Worm (Caenorhabditis elegans) whole organism, L1 larva: ENCODE data around the gene F11A5.15.

ENCODE experiments used
- ceh-90 ChIP-seq: sonication (generic microtip); optimal IDR thresholded peaks from 2 replicates; lab custom pipeline; 2016; ENCODE audit warnings: missing genetic modification characterization, missing compliant biosample characterization
- egl-27 ChIP-seq, 2 experiments: fragments of 150-350 bp in 1 of 2; sonication (generic microtip); optimal IDR thresholded peaks; 3 replicates each; lab custom pipeline; 2017 to 2018; ENCODE audit warnings: missing biosample characterization in 2 of 2, missing genetic modification characterization in 2 of 2, missing genetic modification reagents in 2 of 2
- hpl-2 ChIP-seq: fragments of 150-350 bp; optimal IDR thresholded peaks from 2 replicates; lab custom pipeline; 2014; ENCODE audit warnings: missing biosample characterization, missing genetic modification reagents, missing genetic modification characterization
- isw-1 ChIP-seq: fragments of 200-800 bp; sonication (Bioruptor generic); IDR thresholded peaks from 2 replicates; pipeline ENCODE4 v1.3.6; 2022; ENCODE audit warnings: missing genetic modification characterization, missing compliant biosample characterization
- lin-35 ChIP-seq, 2 experiments: fragments of 150-350 bp; optimal IDR thresholded peaks; 2 replicates each; lab custom pipeline; 2014; ENCODE audit warnings: missing biosample characterization in 2 of 2, missing genetic modification characterization in 2 of 2, missing genetic modification reagents in 2 of 2
- mdl-1 ChIP-seq, 2 experiments: fragments of 150-350 bp; optimal IDR thresholded peaks; 2 replicates each; lab custom pipeline; 2014 to 2017; ENCODE audit warnings: missing biosample characterization in 2 of 2, missing genetic modification characterization in 2 of 2, inconsistent platforms in 1 of 2
- mep-1 ChIP-seq: fragments of 150-350 bp; optimal IDR thresholded peaks from 2 replicates; lab custom pipeline; 2014; ENCODE audit warnings: missing biosample characterization, missing genetic modification characterization
- nhr-12 ChIP-seq: sonication (generic microtip); optimal IDR thresholded peaks from 2 replicates; lab custom pipeline; 2017; ENCODE audit warnings: missing biosample characterization, missing genetic modification characterization
- zag-1 ChIP-seq: fragments of 150-350 bp; optimal IDR thresholded peaks from 2 replicates; lab custom pipeline; 2014; ENCODE audit warnings: missing biosample characterization, missing genetic modification characterization

DNA sequence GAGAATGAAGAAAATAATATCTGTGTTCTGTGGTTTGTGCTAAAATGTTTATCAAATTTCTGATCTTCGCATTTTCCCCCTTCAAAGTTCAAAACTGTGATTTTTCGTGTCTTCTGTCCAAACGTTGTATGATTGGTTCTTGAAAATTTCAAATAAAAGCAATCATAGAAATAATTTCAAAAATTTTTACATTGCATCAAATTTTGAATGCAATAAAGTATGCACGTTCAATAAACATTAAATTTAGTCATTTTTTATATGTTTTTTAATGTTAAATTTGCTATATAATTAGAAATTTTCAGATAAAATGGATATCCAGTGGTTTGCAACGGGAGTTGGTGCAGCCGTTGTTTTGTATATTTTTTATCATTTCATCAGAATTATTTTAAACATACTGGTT, 5.6 kb upstream of the F11A5.15 start, which contains the start of gene stdh-2:
- no peak for TF ChIP-seq lin-35 (GFP tag; optimal IDR thresholded peaks at IDR 0.05; lab: Kevin White, UChicago)
- TF ChIP-seq mdl-1 (tag; optimal IDR thresholded peaks at IDR 0.05; lab: Kevin White, UChicago): no peak
- no peak for TF ChIP-seq zag-1
- TF ChIP-seq mep-1 (tag; lab: Kevin White, UChicago): no peak
- TF ChIP-seq nhr-12 (tag; lab: Kevin White, UChicago): no peak
- TF ChIP-seq egl-27 (tag; optimal IDR thresholded peaks at IDR 0.05; lab: Kevin White, UChicago): no peak
- no peak for TF ChIP-seq ceh-90 (tag; lab: Kevin White, UChicago)
- no peak for TF ChIP-seq hpl-2 (GFP tag; lab: Kevin White, UChicago)
- no peak for TF ChIP-seq isw-1 (GFP tag; lab: Robert Waterston, UW)
